Worm (Caenorhabditis elegans) whole organism, young adult: ENCODE measurements around the gene mmaa-1.

Source experiments
- B0019.2 ChIP-seq: fragments of 200-800 bp; sonication (Bioruptor generic); conservative IDR thresholded peaks from 2 replicates; pipeline ENCODE4 v1.3.6; 2022; ENCODE audit warnings: missing genetic modification reagents, missing genetic modification characterization, missing compliant biosample characterization
- Y95B8A.8 ChIP-seq: fragments of 200-800 bp; sonication (Bioruptor generic); IDR thresholded peaks from 2 replicates; pipeline ENCODE4 v1.3.6; 2022; ENCODE audit warnings: missing genetic modification reagents, missing genetic modification characterization, missing compliant biosample characterization
- ama-1 ChIP-seq, 3 experiments: fragments of 150-350 bp in 1 of 3; sonication (generic microtip) in 2 of 3; optimal IDR thresholded peaks; 2 replicates each; lab custom pipeline; 2014 to 2018; ENCODE audit warnings: missing biosample characterization in 2 of 3, missing genetic modification characterization in 2 of 3, missing genetic modification reagents in 2 of 3
- athp-1 ChIP-seq: sonication (generic microtip); optimal IDR thresholded peaks from 2 replicates; lab custom pipeline; 2017; ENCODE audit warnings: mild to moderate bottlenecking, missing genetic modification characterization, missing compliant biosample characterization
- lin-26 ChIP-seq: fragments of 200-800 bp; sonication (Bioruptor generic); IDR thresholded peaks from 2 replicates; pipeline ENCODE4 v1.3.6; 2022; ENCODE audit warnings: missing genetic modification reagents, missing genetic modification characterization, missing compliant biosample characterization
- lin-35 ChIP-seq, 3 experiments: fragments of 150-350 bp in 2 of 3; sonication (generic microtip) in 1 of 3; optimal IDR thresholded peaks; 2 replicates each; lab custom pipeline; 2014 to 2018; ENCODE audit warnings: missing biosample characterization in 3 of 3, missing genetic modification characterization in 3 of 3, missing genetic modification reagents in 3 of 3
- nhr-90 ChIP-seq: sonication (generic microtip); optimal IDR thresholded peaks from 2 replicates; lab custom pipeline; 2016; ENCODE audit warnings: missing genotype, mild to moderate bottlenecking, missing genetic modification characterization, missing compliant biosample characterization
- xnd-1 ChIP-seq: sonication (generic microtip); optimal IDR thresholded peaks from 2 replicates; lab custom pipeline; 2016; ENCODE audit warnings: missing genotype, missing genetic modification reagents, missing genetic modification characterization, missing compliant biosample characterization
- zim-3 ChIP-seq: sonication (generic microtip); optimal IDR thresholded peaks from 2 replicates; lab custom pipeline; 2017; ENCODE audit warnings: mild to moderate bottlenecking, missing genetic modification characterization, moderate library complexity, missing compliant biosample characterization
- ztf-18 ChIP-seq: sonication (generic microtip); optimal IDR thresholded peaks from 2 replicates; lab custom pipeline; 2016; ENCODE audit warnings: missing genotype, mild to moderate bottlenecking, missing genetic modification characterization, missing compliant biosample characterization

ce11 chrII:7090085-7090484 is 10.9 kb downstream of the mmaa-1 start:
- TF ChIP-seq nhr-90 (tag; lab: Kevin White, UChicago) (no peak), ama-1 (optimal IDR thresholded peaks at IDR 0.05; lab: Kevin White, UChicago) (no peak), ama-1 (GFP tag; optimal IDR thresholded peaks at IDR 0.05; lab: Kevin White, UChicago) (no peak), B0019.2 (no peak), zim-3 (tag; lab: Kevin White, UChicago) (no peak), Y95B8A.8 (GFP tag; lab: Robert Waterston, UW) (no peak), xnd-1 (tag; lab: Kevin White, UChicago) (no peak), ztf-18 (tag; lab: Kevin White, UChicago) (no peak), lin-35 (GFP tag; optimal IDR thresholded peaks at IDR 0.05; lab: Kevin White, UChicago) (no peak), athp-1 (tag; lab: Kevin White, UChicago) (no peak), lin-26 (no peak)
